Worm (Caenorhabditis elegans): ENCODE data around the gene T24B8.4.

- TF ChIP-seq nhr-77 (tag; optimal IDR thresholded peaks at IDR 0.05) (no peak), nhr-237 (tag; optimal IDR thresholded peaks at IDR 0.05) (no peak), ZK546.5 (tag; optimal IDR thresholded peaks at IDR 0.05) (no peak), nhr-6 (tag; optimal IDR thresholded peaks at IDR 0.05) (no peak)
These were observed 7.3 kb downstream of the T24B8.4 start for ce11 chrII:9063350-9063749.
